Worm (Caenorhabditis elegans) whole organism, L3 larva: ENCODE results near the gene C04E6.5.

Source experiments
- ZK546.5 ChIP-seq: sonication (generic microtip); optimal IDR thresholded peaks from 2 replicates; lab custom pipeline; 2017; ENCODE audit warnings: missing biosample characterization, missing genetic modification characterization
- elt-2 ChIP-seq: sonication (generic microtip); optimal IDR thresholded peaks from 2 replicates; lab custom pipeline; 2016; ENCODE audit warnings: missing genetic modification reagents, mild to moderate bottlenecking, missing genetic modification characterization, missing compliant biosample characterization
- nhr-12 ChIP-seq: fragments of 150-350 bp; optimal IDR thresholded peaks from 2 replicates; lab custom pipeline; 2014; ENCODE audit warnings: missing biosample characterization, missing genetic modification characterization
- snpc-4 ChIP-seq: fragments of 150-350 bp; optimal IDR thresholded peaks from 2 replicates; lab custom pipeline; 2014; ENCODE audit warnings: missing biosample characterization, missing genetic modification characterization
- unc-62 ChIP-seq: fragments of 150-350 bp; sonication (generic microtip); optimal IDR thresholded peaks from 4 replicates; lab custom pipeline; 2014; ENCODE audit warnings: missing biosample characterization, missing genetic modification reagents, missing genetic modification characterization
- zag-1 ChIP-seq: fragments of 150-350 bp; optimal IDR thresholded peaks from 2 replicates; lab custom pipeline; 2014; ENCODE audit warnings: missing biosample characterization, missing genetic modification characterization
- ztf-4 ChIP-seq: fragments of 150-350 bp; optimal IDR thresholded peaks from 2 replicates; lab custom pipeline; 2014; ENCODE audit warnings: missing biosample characterization, missing genetic modification characterization

ce11 chrV:5883735-5884134, 18.2 kb upstream of the C04E6.5 start, which contains the start of gene C04E6.8:
- TF ChIP-seq ztf-4 (tag; lab: Kevin White, UChicago) (no peak), nhr-12 (tag; lab: Kevin White, UChicago) (no peak), unc-62 (GFP tag; lab: Kevin White, UChicago) (no peak), elt-2 (tag; lab: Kevin White, UChicago) (no peak), snpc-4 (tag; lab: Kevin White, UChicago) (no peak), zag-1 (tag; lab: Kevin White, UChicago) (no peak), ZK546.5 (tag; lab: Kevin White, UChicago) (no peak)
